Fruit fly (Drosophila melanogaster): Measurements from ENCODE around the gene CG11786.

Gene CG11786

DNA sequence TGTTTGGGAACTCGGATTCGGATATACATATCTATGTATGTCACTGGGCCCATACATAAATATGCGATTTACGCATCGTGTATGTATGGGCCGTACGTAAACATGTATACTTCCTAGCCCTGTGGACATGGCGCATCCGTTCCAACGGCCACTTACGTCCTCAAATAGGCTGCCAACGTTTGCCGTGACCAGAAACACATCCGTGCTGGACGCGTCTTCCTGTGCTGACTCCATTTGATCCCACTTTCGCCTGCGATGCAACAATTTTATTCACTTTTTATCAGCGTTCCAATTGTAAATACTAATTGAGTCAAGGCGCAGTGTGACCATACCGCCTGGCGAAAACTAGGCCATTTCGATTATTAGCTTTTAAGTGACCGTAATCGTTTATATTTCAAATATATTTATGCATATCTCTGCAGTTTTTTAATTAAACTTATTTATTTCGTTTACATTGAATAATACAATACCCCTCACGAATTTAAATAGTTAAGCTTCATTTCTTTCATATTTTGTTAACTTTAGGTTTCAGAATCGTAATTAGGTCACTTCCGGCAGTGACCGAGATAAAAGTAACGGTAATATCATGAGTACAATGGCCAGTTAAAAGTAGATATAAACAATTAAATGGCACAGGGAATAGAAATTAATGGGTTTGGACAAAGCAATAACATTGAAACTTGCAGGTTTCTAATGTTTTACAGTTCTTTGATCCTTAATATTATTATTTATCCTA, 1.1 kb upstream of the CG11786 start, which contains the start of gene 5PtaseI:
Gene 5PtaseI (minus strand): TSS at position 336 of the 736 bp plus-strand sequence.
- TF ChIP-seq CG12768 (GFP tag; optimal IDR thresholded peaks at IDR 0.05) (no peak), CG14711 (tag; optimal IDR thresholded peaks at IDR 0.05) (no peak), tj (GFP tag; optimal IDR thresholded peaks at IDR 0.05) (peak; percentile 86), ovo (GFP tag; optimal IDR thresholded peaks at IDR 0.05) (no peak), bab1 (GFP tag; optimal IDR thresholded peaks at IDR 0.05) (peak; percentile 14)

DNA sequence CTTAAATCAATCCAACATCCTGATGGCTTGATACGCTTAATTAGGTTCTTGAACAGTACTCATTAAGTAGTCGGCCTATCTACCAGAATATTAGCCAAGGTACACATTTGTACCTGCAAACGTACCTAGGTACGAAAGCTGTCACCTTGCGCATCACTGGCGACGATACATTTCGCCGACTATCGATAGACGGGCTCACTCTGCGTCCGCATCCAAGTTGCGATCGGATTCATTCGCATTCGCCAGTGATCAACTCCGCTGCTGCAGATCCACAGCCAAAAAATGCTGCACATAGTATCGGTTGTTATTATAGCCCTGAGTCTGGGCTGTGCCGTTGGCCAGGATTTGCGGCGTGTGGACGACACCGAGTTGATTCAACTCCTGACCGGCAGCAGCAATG, 1.4 kb downstream of the CG11786 start, which contains the start of gene CG11790:
Gene CG11790 (plus strand): TSS at position 203 of the 400 bp plus-strand sequence.
- no peak for TF ChIP-seq pad (GFP tag; optimal IDR thresholded peaks at IDR 0.05)
- no peak for TF ChIP-seq cnc (optimal IDR thresholded peaks at IDR 0.05)
- no peak for TF ChIP-seq ovo (GFP tag; optimal IDR thresholded peaks at IDR 0.05)
- TF ChIP-seq kay (GFP tag; ENCODE audit: borderline replicate concordance), result no peak
- no peak for TF ChIP-seq CG11617 (GFP tag; optimal IDR thresholded peaks at IDR 0.05)
- TF ChIP-seq Hr96 (GFP tag; optimal IDR thresholded peaks at IDR 0.05), result no peak
- no peak for TF ChIP-seq CG1620 (GFP tag; optimal IDR thresholded peaks at IDR 0.05)
- TF ChIP-seq CG5204 (GFP tag; optimal IDR thresholded peaks at IDR 0.05), result no peak
- no peak for TF ChIP-seq Clk (GFP tag; optimal IDR thresholded peaks at IDR 0.05)
- no peak for TF ChIP-seq tj (GFP tag; optimal IDR thresholded peaks at IDR 0.05)
- TF ChIP-seq cic (GFP tag; optimal IDR thresholded peaks at IDR 0.05), result peak; percentile 38
- no peak for TF ChIP-seq CG14711 (tag; optimal IDR thresholded peaks at IDR 0.05)
- peak; percentile 5 for TF ChIP-seq CG12768 (GFP tag; optimal IDR thresholded peaks at IDR 0.05)
- no peak for TF ChIP-seq Mnt (GFP tag; optimal IDR thresholded peaks at IDR 0.05)
- TF ChIP-seq CG7045 (GFP tag; optimal IDR thresholded peaks at IDR 0.05), result no peak
- TF ChIP-seq bab1 (GFP tag; optimal IDR thresholded peaks at IDR 0.05), result peak; percentile 46
- no peak for TF ChIP-seq toe (GFP tag; optimal IDR thresholded peaks at IDR 0.05)
- no peak for TF ChIP-seq CG33017 (tag; optimal IDR thresholded peaks at IDR 0.05)
- TF ChIP-seq Crg-1 (GFP tag; optimal IDR thresholded peaks at IDR 0.05), result no peak
- TF ChIP-seq CG7101 (tag; optimal IDR thresholded peaks at IDR 0.05), result peak; percentile 16

DNA sequence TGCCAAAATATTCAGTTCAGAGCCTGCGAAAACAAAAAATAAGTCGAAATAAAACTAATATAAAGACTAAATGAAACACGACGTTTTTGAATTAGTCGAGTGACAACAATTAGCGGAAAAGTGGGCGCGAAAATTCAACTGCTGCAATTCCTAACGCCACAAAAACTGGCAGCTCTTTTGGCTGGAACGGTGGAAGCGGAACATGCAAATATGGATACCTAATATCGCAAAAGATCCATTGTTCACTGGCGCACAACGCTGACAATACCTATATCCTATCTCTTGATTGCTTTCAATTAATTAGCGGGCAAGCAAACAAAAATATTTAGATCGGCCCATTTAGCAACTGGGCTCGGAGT, 3.2 kb downstream of the CG11786 start, which contains the start of gene CG11791:
Gene CG11791 (plus strand): TSS at position 234 of the 359 bp plus-strand sequence.
- no peak for TF ChIP-seq bab1 (GFP tag; optimal IDR thresholded peaks at IDR 0.05)

DNA sequence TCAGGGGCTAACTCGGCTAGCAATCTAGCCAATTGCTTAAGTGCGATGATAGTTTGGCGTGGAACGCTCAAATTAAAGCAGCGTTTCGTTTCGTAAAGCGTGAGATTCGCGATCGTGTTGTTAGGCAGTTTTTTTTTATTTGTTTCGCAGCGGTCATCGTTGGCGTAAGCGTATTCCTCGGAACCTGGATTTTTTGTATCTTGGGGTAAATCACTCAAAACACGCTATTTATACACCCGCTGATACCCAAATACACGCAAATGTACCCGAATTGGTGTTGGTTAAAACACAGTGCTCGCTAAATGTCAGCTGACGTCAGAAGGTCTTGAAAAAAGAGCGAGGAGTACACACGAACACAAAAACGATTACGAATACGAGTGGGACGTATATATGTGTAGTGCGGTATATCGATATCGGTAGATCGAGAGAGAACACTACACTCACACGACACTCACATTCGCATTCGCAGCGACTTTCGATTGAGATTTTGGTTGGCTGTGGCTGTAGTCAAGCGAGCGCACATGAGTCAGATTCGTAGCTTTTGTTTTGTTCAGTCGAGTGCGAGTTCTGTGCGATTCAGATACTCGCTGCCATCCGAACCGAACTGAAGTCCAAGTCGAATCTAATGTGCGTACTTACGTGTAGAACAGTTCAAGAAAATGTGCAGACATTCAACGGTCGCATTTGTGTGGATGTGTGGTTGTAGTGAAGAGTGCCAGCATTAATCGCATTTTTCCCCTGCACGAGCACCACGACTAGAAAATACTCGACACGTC, 3.8 kb downstream of the CG11786 start:
- TF ChIP-seq CG14711 (tag; optimal IDR thresholded peaks at IDR 0.05) (peak; percentile 42), Hr96 (GFP tag; optimal IDR thresholded peaks at IDR 0.05) (no peak), Clk (GFP tag; optimal IDR thresholded peaks at IDR 0.05) (no peak), CG5204 (GFP tag; optimal IDR thresholded peaks at IDR 0.05) (no peak), cnc (optimal IDR thresholded peaks at IDR 0.05) (no peak), CG33017 (tag; optimal IDR thresholded peaks at IDR 0.05) (peak; percentile 82), CG12768 (GFP tag; optimal IDR thresholded peaks at IDR 0.05) (peak; percentile 92), CG1620 (GFP tag; optimal IDR thresholded peaks at IDR 0.05) (peak; percentile 16), bab1 (GFP tag; optimal IDR thresholded peaks at IDR 0.05) (peak; percentile 88), ovo (GFP tag; optimal IDR thresholded peaks at IDR 0.05) (peak; percentile 46), Mnt (GFP tag; optimal IDR thresholded peaks at IDR 0.05) (peak; percentile 87), toe (GFP tag; optimal IDR thresholded peaks at IDR 0.05) (no peak), tj (GFP tag; optimal IDR thresholded peaks at IDR 0.05) (peak; percentile 68), cic (GFP tag; optimal IDR thresholded peaks at IDR 0.05) (peak; percentile 95), CG11617 (GFP tag; optimal IDR thresholded peaks at IDR 0.05) (peak; percentile 30), kay (GFP tag; ENCODE audit: borderline replicate concordance) (peak; percentile 100), CG7045 (GFP tag; optimal IDR thresholded peaks at IDR 0.05) (peak; percentile 35), CG7101 (tag; optimal IDR thresholded peaks at IDR 0.05) (peak; percentile 67), Crg-1 (GFP tag; optimal IDR thresholded peaks at IDR 0.05) (no peak), pad (GFP tag; optimal IDR thresholded peaks at IDR 0.05) (peak; percentile 65)

DNA sequence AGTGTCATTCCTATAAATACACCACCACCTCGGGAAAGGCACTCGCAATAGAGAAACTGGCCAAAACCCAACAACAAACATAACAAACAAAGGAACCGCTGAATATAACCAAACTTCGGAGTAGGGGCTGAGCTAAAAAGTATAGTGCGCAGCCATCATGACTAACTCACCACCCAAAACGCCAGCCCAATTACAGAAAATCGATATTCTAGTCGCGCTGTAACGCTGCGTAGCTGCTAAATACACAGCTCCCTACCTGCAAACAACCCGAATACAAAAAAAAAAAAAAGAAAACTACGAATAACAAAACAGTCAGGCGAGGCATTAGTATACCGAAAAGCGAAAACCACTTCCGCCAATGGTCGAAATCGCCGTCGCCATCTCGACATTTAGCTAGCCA, 4.5 kb downstream of the CG11786 start:
- TF ChIP-seq CG5204 (GFP tag; optimal IDR thresholded peaks at IDR 0.05), result no peak
- TF ChIP-seq bab1 (GFP tag; optimal IDR thresholded peaks at IDR 0.05), result no peak
- TF ChIP-seq kay (GFP tag; ENCODE audit: borderline replicate concordance), result no peak
- no peak for TF ChIP-seq CG1620 (GFP tag; optimal IDR thresholded peaks at IDR 0.05)
- no peak for TF ChIP-seq CG14711 (tag; optimal IDR thresholded peaks at IDR 0.05)
- TF ChIP-seq Hr96 (GFP tag; optimal IDR thresholded peaks at IDR 0.05), result no peak
- no peak for TF ChIP-seq Clk (GFP tag; optimal IDR thresholded peaks at IDR 0.05)
- no peak for TF ChIP-seq cic (GFP tag; optimal IDR thresholded peaks at IDR 0.05)
- no peak for TF ChIP-seq CG33017 (tag; optimal IDR thresholded peaks at IDR 0.05)
- TF ChIP-seq pad (GFP tag; optimal IDR thresholded peaks at IDR 0.05), result no peak
- no peak for TF ChIP-seq CG12768 (GFP tag; optimal IDR thresholded peaks at IDR 0.05)
- no peak for TF ChIP-seq CG7045 (GFP tag; optimal IDR thresholded peaks at IDR 0.05)

DNA sequence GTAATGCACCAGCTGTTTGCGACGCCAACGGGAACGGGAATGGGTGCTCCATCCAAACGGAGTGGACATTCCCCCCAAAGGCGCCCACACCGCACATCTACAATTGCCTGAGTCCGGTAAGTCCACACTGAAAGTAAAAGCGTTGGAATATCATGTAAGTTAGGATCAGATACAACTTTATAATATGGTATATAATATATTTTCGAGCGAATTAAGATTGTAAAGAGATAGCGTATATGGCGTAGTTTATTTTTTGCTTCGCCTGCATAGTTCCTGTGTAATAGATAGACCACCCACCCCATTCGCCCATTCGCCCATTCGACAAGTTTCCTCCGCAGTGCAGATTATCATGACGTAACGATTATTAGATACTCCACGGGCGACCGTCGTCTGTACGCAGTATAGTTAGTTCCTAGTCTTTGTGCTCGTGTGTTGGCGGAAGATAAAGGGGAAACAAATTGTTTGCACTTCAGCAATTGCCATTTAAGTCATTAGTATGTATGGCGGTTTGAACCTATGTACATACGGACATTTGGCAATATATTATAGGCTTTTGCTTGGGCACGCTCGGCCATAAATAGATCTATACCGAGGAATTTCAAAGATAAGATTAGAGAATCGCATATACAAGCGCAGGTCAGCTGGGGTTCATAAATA, 5.4 kb downstream of the CG11786 start:
- TF ChIP-seq Crg-1 (GFP tag; optimal IDR thresholded peaks at IDR 0.05), result no peak
- no peak for TF ChIP-seq cnc (optimal IDR thresholded peaks at IDR 0.05)
- TF ChIP-seq Mnt (GFP tag; optimal IDR thresholded peaks at IDR 0.05), result peak; percentile 43
- TF ChIP-seq cic (GFP tag; optimal IDR thresholded peaks at IDR 0.05), result peak; percentile 78
- TF ChIP-seq tj (GFP tag; optimal IDR thresholded peaks at IDR 0.05), result peak; percentile 9
- peak; percentile 92 for TF ChIP-seq kay (GFP tag; ENCODE audit: borderline replicate concordance)
- no peak for TF ChIP-seq Clk (GFP tag; optimal IDR thresholded peaks at IDR 0.05)
